Worm (Caenorhabditis elegans): ENCODE results near the gene W09G12.9.

- TF ChIP-seq dao-5 (tag; optimal IDR thresholded peaks at IDR 0.05) (no peak), him-1 (tag; optimal IDR thresholded peaks at IDR 0.05) (no peak), W03F9.2 (tag; optimal IDR thresholded peaks at IDR 0.05) (no peak)
These were observed 42.0 kb upstream of the W09G12.9 start for ce11 chrIV:1174411-1174810.

Data from whole organism, L4/young adult.